Worm (Caenorhabditis elegans) whole organism, L4 larva: ENCODE data around the gene wdr-20.

Experiments
- F10B5.3 ChIP-seq: sonication (generic microtip); optimal IDR thresholded peaks from 2 replicates; lab custom pipeline; 2016; ENCODE audit warnings: mild to moderate bottlenecking, missing genetic modification characterization, missing compliant biosample characterization
- R02D3.7 ChIP-seq: fragments of 150-350 bp; sonication (generic microtip); optimal IDR thresholded peaks from 3 replicates; lab custom pipeline; 2014; ENCODE audit warnings: missing biosample characterization, missing genetic modification characterization
- Y5F2A.4 ChIP-seq: fragments of 200-800 bp; sonication (Bioruptor generic); optimal IDR thresholded peaks from 2 replicates; lab custom pipeline; 2018; ENCODE audit warnings: mild to moderate bottlenecking, missing genetic modification characterization, missing compliant biosample characterization
- aha-1 ChIP-seq: fragments of 150-350 bp; peaks from one replicate; lab custom pipeline; 2014; ENCODE audit warnings: missing biosample characterization, missing genetic modification characterization
- attf-4 ChIP-seq: sonication (generic microtip); optimal IDR thresholded peaks from 3 replicates; lab custom pipeline; 2017; ENCODE audit warnings: missing biosample characterization, missing genetic modification characterization
- ceh-28 ChIP-seq: fragments of 150-350 bp; optimal IDR thresholded peaks from 2 replicates; lab custom pipeline; 2014; ENCODE audit warnings: missing biosample characterization, missing genetic modification reagents, missing genetic modification characterization
- ces-1 ChIP-seq: fragments of 150-350 bp; sonication (generic microtip); optimal IDR thresholded peaks from 4 replicates; lab custom pipeline; 2014; ENCODE audit warnings: missing biosample characterization, missing genetic modification reagents, missing genetic modification characterization
- cey-2 ChIP-seq: sonication (generic microtip); optimal IDR thresholded peaks from 3 replicates; lab custom pipeline; 2017; ENCODE audit warnings: missing genetic modification characterization, mild to moderate bottlenecking, missing compliant biosample characterization, antibody characterized with exemption, borderline replicate concordance; ENCODE audit not compliant: insufficient read depth
- daf-12 ChIP-seq: fragments of 150-350 bp; optimal IDR thresholded peaks from 2 replicates; lab custom pipeline; 2014; ENCODE audit warnings: missing biosample characterization, missing genetic modification reagents, missing genetic modification characterization
- daf-16 ChIP-seq, 3 experiments: sonication (generic microtip); optimal IDR thresholded peaks; 2 replicates each; lab custom pipeline; 2016 to 2017; ENCODE audit warnings: missing genetic modification characterization in 3 of 3, missing genetic modification reagents in 3 of 3, mild to moderate bottlenecking in 2 of 3, missing compliant biosample characterization in 2 of 3, missing biosample characterization in 1 of 3, moderate library complexity in 1 of 3
- dve-1 ChIP-seq: sonication (generic microtip); optimal IDR thresholded peaks from 2 replicates; lab custom pipeline; 2017; ENCODE audit warnings: antibody characterized with exemption, mild to moderate bottlenecking, missing genetic modification characterization, missing compliant biosample characterization; ENCODE audit not compliant: insufficient read depth
- fos-1 ChIP-seq: fragments of 150-350 bp; optimal IDR thresholded peaks from 2 replicates; lab custom pipeline; 2014; ENCODE audit warnings: missing biosample characterization, missing genetic modification characterization
- hif-1 ChIP-seq, 2 experiments: sonication (generic microtip); optimal IDR thresholded peaks; 2 replicates each; lab custom pipeline; 2016 to 2017; ENCODE audit warnings: missing compliant biosample characterization in 2 of 2, missing genetic modification characterization in 2 of 2, missing genetic modification reagents in 2 of 2, missing genotype in 2 of 2, mild to moderate bottlenecking in 1 of 2
- lim-7 ChIP-seq: fragments of 200-800 bp; sonication (Bioruptor generic); IDR thresholded peaks from 2 replicates; pipeline ENCODE4 v1.3.6; 2022; ENCODE audit warnings: missing genetic modification characterization, missing compliant biosample characterization
- lin-39 ChIP-seq: fragments of 150-350 bp; optimal IDR thresholded peaks from 2 replicates; lab custom pipeline; 2014; ENCODE audit warnings: missing biosample characterization, missing genetic modification reagents, missing genetic modification characterization
- madf-5 ChIP-seq, 2 experiments: fragments of 200-800 bp; sonication (Bioruptor generic); IDR thresholded peaks; 2 replicates each; pipeline ENCODE4 v1.3.6; 2022; ENCODE audit warnings: missing compliant biosample characterization in 2 of 2, missing genetic modification characterization in 2 of 2
- mxl-3 ChIP-seq: fragments of 200-800 bp; sonication (Bioruptor generic); optimal IDR thresholded peaks from 2 replicates; lab custom pipeline; 2018; ENCODE audit warnings: mild to moderate bottlenecking, missing genetic modification characterization, missing compliant biosample characterization
- nhr-102 ChIP-seq: sonication (generic microtip); optimal IDR thresholded peaks from 2 replicates; lab custom pipeline; 2016; ENCODE audit warnings: mild to moderate bottlenecking, missing genetic modification characterization, moderate library complexity, missing compliant biosample characterization
- nhr-28 ChIP-seq: fragments of 150-350 bp; optimal IDR thresholded peaks from 2 replicates; lab custom pipeline; 2014; ENCODE audit warnings: missing biosample characterization, missing genetic modification characterization
- nhr-42 ChIP-seq: fragments of 200-800 bp; sonication (Bioruptor generic); IDR thresholded peaks from 2 replicates; pipeline ENCODE4 v1.3.6; 2022; ENCODE audit warnings: missing genetic modification characterization, missing compliant biosample characterization
- nhr-76 ChIP-seq: fragments of 150-350 bp; optimal IDR thresholded peaks from 2 replicates; lab custom pipeline; 2014; ENCODE audit warnings: missing biosample characterization, missing genetic modification characterization
- pha-4 ChIP-seq, 2 experiments: fragments of 150-350 bp in 1 of 2; fragments of 200-800 bp in 1 of 2; sonication (Bioruptor generic) in 1 of 2; IDR thresholded peaks in 1 of 2; optimal IDR thresholded peaks in 1 of 2; 2 replicates each; pipeline versions ENCODE4 v1.3.6 to Lab custom; 2014 to 2022; ENCODE audit warnings: missing genetic modification characterization in 2 of 2, missing genetic modification reagents in 2 of 2, missing biosample characterization in 1 of 2, missing compliant biosample characterization in 1 of 2
- pqm-1 ChIP-seq: sonication (generic microtip); optimal IDR thresholded peaks from 2 replicates; lab custom pipeline; 2017; ENCODE audit warnings: missing biosample characterization, missing genetic modification characterization
- rbr-2 ChIP-seq: sonication (generic microtip); optimal IDR thresholded peaks from 2 replicates; lab custom pipeline; 2016; ENCODE audit warnings: missing genotype, missing genetic modification characterization, missing compliant biosample characterization
- saeg-2 ChIP-seq: fragments of 200-800 bp; sonication (Bioruptor generic); IDR thresholded peaks from 2 replicates; pipeline ENCODE4 v1.3.6; 2022; ENCODE audit warnings: missing genetic modification reagents, missing genetic modification characterization, missing compliant biosample characterization
- set-16 ChIP-seq: fragments of 200-800 bp; sonication (Bioruptor generic); IDR thresholded peaks from 2 replicates; pipeline ENCODE4 v1.3.6; 2022; ENCODE audit warnings: missing genetic modification reagents, missing genetic modification characterization, missing compliant biosample characterization
- skn-1 ChIP-seq: fragments of 150-350 bp; optimal IDR thresholded peaks from 2 replicates; lab custom pipeline; 2014; ENCODE audit warnings: missing biosample characterization, missing genetic modification characterization
- snpc-4 ChIP-seq: fragments of 150-350 bp; optimal IDR thresholded peaks from 2 replicates; lab custom pipeline; 2014; ENCODE audit warnings: missing biosample characterization, missing genetic modification characterization
- unc-130 ChIP-seq: sonication (generic microtip); optimal IDR thresholded peaks from 2 replicates; lab custom pipeline; 2016; ENCODE audit warnings: missing genetic modification reagents, missing genetic modification characterization, missing compliant biosample characterization
- unc-62 ChIP-seq, 3 experiments: fragments of 150-350 bp in 1 of 3; sonication (generic microtip); optimal IDR thresholded peaks in 2 of 3; peaks in 1 of 3; 1 replicate in 1 of 3; 2 replicates in 2 of 3; lab custom pipeline; 2014 to 2017; ENCODE audit warnings: missing biosample characterization in 3 of 3, missing genetic modification characterization in 3 of 3, missing genetic modification reagents in 3 of 3, missing genotype in 1 of 3
- vab-7 ChIP-seq: fragments of 200-800 bp; sonication (Bioruptor generic); IDR thresholded peaks from 2 replicates; pipeline ENCODE4 v1.3.6; 2022; ENCODE audit warnings: missing genetic modification reagents, missing genetic modification characterization, missing compliant biosample characterization
- zag-1 ChIP-seq: fragments of 150-350 bp; optimal IDR thresholded peaks from 2 replicates; lab custom pipeline; 2014; ENCODE audit warnings: missing biosample characterization, missing genetic modification characterization
- zfp-2 ChIP-seq: sonication (generic microtip); optimal IDR thresholded peaks from 2 replicates; lab custom pipeline; 2016; ENCODE audit warnings: mild to moderate bottlenecking, missing genetic modification characterization, missing compliant biosample characterization
- zfp-3 ChIP-seq: fragments of 200-800 bp; sonication (Bioruptor generic); conservative IDR thresholded peaks from 2 replicates; pipeline ENCODE4 v1.3.6; 2022; ENCODE audit warnings: missing genetic modification reagents, missing genetic modification characterization, missing compliant biosample characterization
- ztf-11 ChIP-seq: fragments of 150-350 bp; optimal IDR thresholded peaks from 2 replicates; lab custom pipeline; 2014; ENCODE audit warnings: missing biosample characterization, missing genetic modification characterization

The wdr-20 gene

ce11 chrV:10117465-10117864 lies 16.5 kb downstream of the wdr-20 start, which contains the start of gene C08B6.5:
TSS of gene C08B6.5 (plus strand) at chrV:10117765.
- TF ChIP-seq aha-1 (tag; lab: Kevin White, UChicago): no peak
- TF ChIP-seq R02D3.7 (tag; lab: Kevin White, UChicago): no peak
- no peak for TF ChIP-seq snpc-4 (tag; lab: Kevin White, UChicago)
- no peak for TF ChIP-seq zag-1 (tag; lab: Kevin White, UChicago)
- TF ChIP-seq madf-5 (GFP tag; IDR thresholded peaks at IDR 0.05; lab: Robert Waterston, UW): no peak
- no peak for TF ChIP-seq Y5F2A.4 (GFP tag; lab: Kevin White, UChicago)

DNA sequence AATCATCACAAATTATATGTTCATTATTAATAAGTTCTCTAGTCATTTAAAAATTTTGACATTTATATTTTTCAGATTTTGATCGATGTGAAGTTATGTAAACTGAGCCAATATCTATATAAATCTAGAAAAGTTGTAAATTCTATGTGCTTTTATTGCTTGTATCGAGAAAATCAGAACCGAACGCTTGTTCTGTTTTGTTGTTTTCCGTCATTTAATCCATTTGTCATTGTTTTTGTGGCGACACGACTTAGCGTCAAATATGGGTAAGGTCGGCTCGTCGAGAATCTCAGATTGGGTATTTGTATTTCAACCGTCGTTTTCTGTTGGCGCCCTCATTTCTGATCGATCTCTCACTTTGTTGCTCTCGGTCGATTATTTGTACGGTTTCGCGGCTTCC lies 19.6 kb downstream of the wdr-20 start, which contains the start of gene cht-5:
TSS of gene cht-5 (plus strand) at position 301 of the 400 bp plus-strand sequence.
- TF ChIP-seq nhr-76 (tag; lab: Kevin White, UChicago): no peak
- no peak for TF ChIP-seq hif-1 (tag; optimal IDR thresholded peaks at IDR 0.05; lab: Kevin White, UChicago)
- TF ChIP-seq madf-5 (GFP tag; IDR thresholded peaks at IDR 0.05; lab: Robert Waterston, UW): no peak
- no peak for TF ChIP-seq nhr-28 (tag; lab: Kevin White, UChicago)
- no peak for TF ChIP-seq ces-1 (GFP tag; lab: Kevin White, UChicago)
- no peak for TF ChIP-seq zfp-3 (GFP tag; lab: Robert Waterston, UW)
- TF ChIP-seq cey-2 (tag; lab: Kevin White, UChicago): no peak
- no peak for TF ChIP-seq unc-62 (GFP tag; optimal IDR thresholded peaks at IDR 0.05 in 1 of 2; lab: Kevin White, UChicago)
- TF ChIP-seq unc-62 (tag; optimal IDR thresholded peaks at IDR 0.05; lab: Kevin White, UChicago): no peak
- no peak for TF ChIP-seq vab-7 (GFP tag; lab: Robert Waterston, UW)
- TF ChIP-seq saeg-2 (GFP tag; lab: Robert Waterston, UW): no peak
- no peak for TF ChIP-seq unc-130 (GFP tag; lab: Kevin White, UChicago)
- no peak for TF ChIP-seq dve-1 (tag; lab: Kevin White, UChicago)
- no peak for TF ChIP-seq set-16 (GFP tag; lab: Robert Waterston, UW)

DNA sequence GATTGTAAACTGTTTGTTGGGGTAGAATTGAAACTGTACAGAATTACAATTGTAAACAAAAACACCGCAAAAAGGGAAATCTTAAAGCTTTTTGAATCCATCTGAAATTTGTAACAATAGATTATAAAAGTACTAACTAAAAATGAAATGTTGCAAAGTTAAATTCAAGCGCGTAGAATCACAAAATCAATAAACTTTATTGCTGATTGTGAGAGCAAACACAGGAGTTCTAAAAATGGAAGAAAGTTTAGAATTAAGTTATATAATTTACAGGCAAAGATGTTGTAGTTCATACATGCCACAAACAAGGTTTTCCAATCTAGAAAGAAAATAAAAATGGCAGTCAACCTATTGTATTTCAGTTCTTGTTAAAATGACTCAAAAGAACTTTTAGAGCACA lies 21.8 kb downstream of the wdr-20 start, which contains the start of gene C08B6.3:
TSS of gene C08B6.3 (minus strand) at position 101 of the 400 bp plus-strand sequence.
- TF ChIP-seq attf-4 (tag; lab: Kevin White, UChicago) (no peak), unc-62 (GFP tag; optimal IDR thresholded peaks at IDR 0.05 in 1 of 2; lab: Kevin White, UChicago) (peak in 1 of 2 experiments; percentile 18), unc-62 (tag; optimal IDR thresholded peaks at IDR 0.05; lab: Kevin White, UChicago) (no peak), daf-16 (GFP tag; optimal IDR thresholded peaks at IDR 0.05; lab: Kevin White, UChicago) (no peak), daf-16 (tag; optimal IDR thresholded peaks at IDR 0.05; lab: Kevin White, UChicago) (peak; percentile 8)

- TF ChIP-seq R02D3.7 (tag; lab: Kevin White, UChicago) (no peak), nhr-28 (tag; lab: Kevin White, UChicago) (peak; percentile 17), pqm-1 (tag; lab: Kevin White, UChicago) (peak; percentile 44), daf-16 (GFP tag; optimal IDR thresholded peaks at IDR 0.05; lab: Kevin White, UChicago) (no peak), daf-16 (tag; optimal IDR thresholded peaks at IDR 0.05; lab: Kevin White, UChicago) (peak; percentile 53)
Observed at ce11 chrV:10111129-10111528, 22.8 kb downstream of the wdr-20 start.

ce11 chrV:10107309-10107708 lies 26.6 kb downstream of the wdr-20 start, which contains the start of gene C08B6.11:
TSS of gene C08B6.11 (plus strand) at chrV:10107609.
- TF ChIP-seq skn-1 (tag; lab: Kevin White, UChicago) (no peak), nhr-42 (GFP tag; lab: Robert Waterston, UW) (no peak), pha-4 (GFP tag; IDR thresholded peaks at IDR 0.05; lab: Robert Waterston, UW) (no peak), pha-4 (tag; optimal IDR thresholded peaks at IDR 0.05; lab: Kevin White, UChicago) (no peak), zfp-2 (tag; lab: Kevin White, UChicago) (no peak), daf-12 (tag; lab: Kevin White, UChicago) (no peak), mxl-3 (GFP tag; lab: Kevin White, UChicago) (no peak), ztf-11 (tag; lab: Kevin White, UChicago) (no peak), madf-5 (GFP tag; IDR thresholded peaks at IDR 0.05; lab: Robert Waterston, UW) (no peak), rbr-2 (tag; lab: Kevin White, UChicago) (no peak), lim-7 (GFP tag; lab: Robert Waterston, UW) (no peak), Y5F2A.4 (GFP tag; lab: Kevin White, UChicago) (no peak), F10B5.3 (no peak), nhr-102 (tag; lab: Kevin White, UChicago) (no peak), lin-39 (tag; lab: Kevin White, UChicago) (no peak), daf-16 (GFP tag; optimal IDR thresholded peaks at IDR 0.05; lab: Kevin White, UChicago) (no peak), daf-16 (tag; optimal IDR thresholded peaks at IDR 0.05; lab: Kevin White, UChicago) (no peak), fos-1 (no peak), ceh-28 (tag; lab: Kevin White, UChicago) (no peak)
